Fruit fly (Drosophila melanogaster) whole organism, embryonic: ENCODE measurements around the gene lilli.

Experiments used
- Atf6 ChIP-seq: fragments of 200-800 bp; sonication (Bioruptor generic); IDR thresholded peaks from 2 replicates; pipeline ENCODE4 v1.3.6; 2022; ENCODE audit warnings: missing biosample characterization, missing genetic modification characterization
- CG10431 ChIP-seq: fragments of 200-800 bp; sonication (Bioruptor generic); optimal IDR thresholded peaks from 3 replicates; lab custom pipeline; 2018; ENCODE audit warnings: missing biosample characterization, mild to moderate bottlenecking, missing genetic modification characterization
- CG11456 ChIP-seq: fragments of 200-800 bp; sonication (Bioruptor generic); IDR thresholded peaks from 3 replicates; pipeline ENCODE4 v1.3.6; 2022; ENCODE audit warnings: missing biosample characterization, missing genetic modification characterization
- CG11695 ChIP-seq: fragments of 200-800 bp; sonication (Bioruptor generic); IDR thresholded peaks from 3 replicates; pipeline ENCODE4 v1.3.6; 2022; ENCODE audit warnings: missing biosample characterization, missing genetic modification characterization
- CG12104 ChIP-seq: fragments of 200-800 bp; sonication (Bioruptor generic); optimal IDR thresholded peaks from 3 replicates; lab custom pipeline; 2016; ENCODE audit warnings: missing biosample characterization, missing genetic modification characterization
- CG12769 ChIP-seq: fragments of 200-800 bp; sonication (Bioruptor generic); optimal IDR thresholded peaks from 2 replicates; lab custom pipeline; 2019; ENCODE audit warnings: missing biosample characterization, mild to moderate bottlenecking, missing genetic modification characterization, moderate library complexity
- CG15269 ChIP-seq: fragments of 200-800 bp; sonication (Bioruptor generic); optimal IDR thresholded peaks from 2 replicates; lab custom pipeline; 2018; ENCODE audit warnings: missing biosample characterization, mild to moderate bottlenecking, missing genetic modification characterization, moderate library complexity
- CG15514 ChIP-seq: fragments of 200-800 bp; sonication (Bioruptor generic); optimal IDR thresholded peaks from 3 replicates; lab custom pipeline; 2017; ENCODE audit warnings: missing biosample characterization, missing genetic modification characterization, mild to moderate bottlenecking, moderate library complexity, missing genetic modification reagents
- CG2129 ChIP-seq: fragments of 200-800 bp; sonication (Bioruptor generic); IDR thresholded peaks from 2 replicates; pipeline ENCODE4 v1.3.6; 2022; ENCODE audit warnings: missing biosample characterization, missing genetic modification characterization; ENCODE audit not compliant: partially characterized antibody
- CG2678 ChIP-seq: fragments of 200-800 bp; sonication (Bioruptor generic); optimal IDR thresholded peaks from 3 replicates; lab custom pipeline; 2019; ENCODE audit warnings: missing biosample characterization, mild to moderate bottlenecking, missing genetic modification characterization, moderate library complexity
- CG2889 ChIP-seq: fragments of 200-800 bp; sonication (Bioruptor generic); IDR thresholded peaks from 3 replicates; pipeline ENCODE4 v1.3.6; 2022; ENCODE audit warnings: missing biosample characterization, missing genetic modification characterization
- CG32767 ChIP-seq: fragments of 200-800 bp; sonication (Bioruptor generic); IDR thresholded peaks from 2 replicates; pipeline ENCODE4 v1.3.6; 2022; ENCODE audit warnings: missing biosample characterization, missing genetic modification characterization
- CG33213 ChIP-seq: fragments of 200-800 bp; sonication (Bioruptor generic); optimal IDR thresholded peaks from 3 replicates; lab custom pipeline; 2016; ENCODE audit warnings: missing biosample characterization, missing genetic modification characterization
- CG3407 ChIP-seq: fragments of 200-800 bp; sonication (Bioruptor generic); optimal IDR thresholded peaks from 2 replicates; lab custom pipeline; 2018; ENCODE audit warnings: missing biosample characterization, mild to moderate bottlenecking, missing genetic modification characterization
- CG3847 ChIP-seq: fragments of 200-800 bp; sonication (Bioruptor generic); IDR thresholded peaks from 2 replicates; pipeline ENCODE4 v1.3.6; 2022; ENCODE audit warnings: missing biosample characterization, missing genetic modification characterization
- CG4730 ChIP-seq: fragments of 200-800 bp; sonication (Bioruptor generic); IDR thresholded peaks from 2 replicates; pipeline ENCODE4 v1.3.6; 2022; ENCODE audit warnings: missing biosample characterization, missing genetic modification characterization
- CG4820 ChIP-seq: fragments of 200-800 bp; sonication (Bioruptor generic); optimal IDR thresholded peaks from 3 replicates; lab custom pipeline; 2016; ENCODE audit warnings: missing biosample characterization, missing genetic modification characterization
- CG5180 ChIP-seq: fragments of 200-800 bp; sonication (Bioruptor generic); optimal IDR thresholded peaks from 3 replicates; lab custom pipeline; 2017; ENCODE audit warnings: missing biosample characterization, missing genetic modification characterization, mild to moderate bottlenecking, moderate library complexity, missing genetic modification reagents
- CG6175 ChIP-seq: fragments of 200-800 bp; sonication (Bioruptor generic); IDR thresholded peaks from 3 replicates; pipeline ENCODE4 v1.3.6; 2022; ENCODE audit warnings: missing biosample characterization, missing genetic modification characterization
- CG6683 ChIP-seq: fragments of 200-800 bp; sonication (Bioruptor generic); optimal IDR thresholded peaks from 2 replicates; lab custom pipeline; 2017; ENCODE audit warnings: missing biosample characterization, mild to moderate bottlenecking, missing genetic modification characterization, missing genetic modification reagents
- CG7357 ChIP-seq: fragments of 200-800 bp; sonication (Bioruptor generic); IDR thresholded peaks from 3 replicates; pipeline ENCODE4 v1.3.6; 2022; ENCODE audit warnings: missing biosample characterization, missing genetic modification characterization
- CG7963 ChIP-seq: fragments of 200-800 bp; sonication (Bioruptor generic); IDR thresholded peaks from 3 replicates; pipeline ENCODE4 v1.3.6; 2022; ENCODE audit warnings: missing biosample characterization, missing genetic modification characterization; ENCODE audit not compliant: partially characterized antibody
- CG8290 ChIP-seq, 3 experiments: fragments of 200-800 bp; sonication (Bioruptor generic); optimal IDR thresholded peaks; 2 replicates each; lab custom pipeline; 2016 to 2019; ENCODE audit warnings: missing biosample characterization in 3 of 3, missing genetic modification characterization in 3 of 3, mild to moderate bottlenecking in 2 of 3, moderate library complexity in 1 of 3
- CG9215 ChIP-seq: fragments of 200-800 bp; sonication (Bioruptor generic); IDR thresholded peaks from 2 replicates; pipeline ENCODE4 v1.3.6; 2022; ENCODE audit warnings: missing biosample characterization, missing genetic modification characterization
- Dip2 ChIP-seq: fragments of 200-800 bp; sonication (Bioruptor generic); IDR thresholded peaks from 2 replicates; pipeline ENCODE4 v1.3.6; 2022; ENCODE audit warnings: missing biosample characterization, missing genetic modification characterization
- E2f2 ChIP-seq: fragments of 200-800 bp; sonication (Bioruptor generic); IDR thresholded peaks from 2 replicates; pipeline ENCODE4 v1.3.6; 2022; ENCODE audit warnings: missing biosample characterization, missing genetic modification characterization
- Fer1 ChIP-seq: fragments of 200-800 bp; sonication (Bioruptor generic); optimal IDR thresholded peaks from 2 replicates; lab custom pipeline; 2017; ENCODE audit warnings: missing biosample characterization, mild to moderate bottlenecking, missing genetic modification characterization
- Fer3 ChIP-seq: fragments of 200-800 bp; sonication (Bioruptor generic); optimal IDR thresholded peaks from 2 replicates; lab custom pipeline; 2018; ENCODE audit warnings: missing biosample characterization, mild to moderate bottlenecking, missing genetic modification characterization, moderate library complexity
- Hsf ChIP-seq: fragments of 200-800 bp; sonication (Bioruptor generic); optimal IDR thresholded peaks from 3 replicates; lab custom pipeline; 2016; ENCODE audit warnings: missing biosample characterization, missing genetic modification characterization
- MTF-1 ChIP-seq: fragments of 200-800 bp; sonication (Bioruptor generic); optimal IDR thresholded peaks from 2 replicates; lab custom pipeline; 2018; ENCODE audit warnings: missing biosample characterization, mild to moderate bottlenecking, missing genetic modification characterization, borderline replicate concordance
- NfI ChIP-seq: fragments of 200-800 bp; sonication (Bioruptor generic); optimal IDR thresholded peaks from 3 replicates; lab custom pipeline; 2018; ENCODE audit warnings: missing biosample characterization, mild to moderate bottlenecking, missing genetic modification characterization, moderate library complexity
- Opbp ChIP-seq: fragments of 200-800 bp; sonication (Bioruptor generic); IDR thresholded peaks from 3 replicates; pipeline ENCODE4 v1.3.6; 2022; ENCODE audit warnings: missing biosample characterization, missing genetic modification characterization; ENCODE audit not compliant: partially characterized antibody
- Rfx ChIP-seq: fragments of 200-800 bp; sonication (Bioruptor generic); IDR thresholded peaks from 2 replicates; pipeline ENCODE4 v1.3.6; 2022; ENCODE audit warnings: missing biosample characterization, missing genetic modification characterization
- bab2 ChIP-seq: fragments of 200-800 bp; sonication (Bioruptor generic); optimal IDR thresholded peaks from 2 replicates; lab custom pipeline; 2016; ENCODE audit warnings: missing biosample characterization, missing genetic modification characterization
- btn ChIP-seq: fragments of 200-800 bp; sonication (Bioruptor generic); optimal IDR thresholded peaks from 2 replicates; lab custom pipeline; 2016; ENCODE audit warnings: missing biosample characterization, missing genetic modification characterization
- dpn ChIP-seq, 2 experiments: fragments of 200-800 bp; sonication (Bioruptor generic); optimal IDR thresholded peaks; 3 replicates each; lab custom pipeline; 2016; ENCODE audit warnings: missing biosample characterization in 2 of 2, missing genetic modification characterization in 2 of 2
- ems ChIP-seq: fragments of 200-800 bp; sonication (Bioruptor generic); optimal IDR thresholded peaks from 3 replicates; lab custom pipeline; 2016; ENCODE audit warnings: missing biosample characterization, missing genetic modification characterization
- gcm ChIP-seq: fragments of 200-800 bp; sonication (Bioruptor generic); optimal IDR thresholded peaks from 2 replicates; lab custom pipeline; 2019; ENCODE audit warnings: missing biosample characterization, mild to moderate bottlenecking, missing genetic modification characterization, moderate library complexity
- grau ChIP-seq: fragments of 200-800 bp; optimal IDR thresholded peaks from 3 replicates; lab custom pipeline; 2019; ENCODE audit warnings: missing biosample characterization, mild to moderate bottlenecking, missing genetic modification characterization, moderate library complexity
- lbe ChIP-seq: fragments of 200-800 bp; sonication (Bioruptor generic); optimal IDR thresholded peaks from 2 replicates; lab custom pipeline; 2016; ENCODE audit warnings: missing biosample characterization, mild to moderate bottlenecking, missing genetic modification characterization
- lilli ChIP-seq: fragments of 200-800 bp; sonication (Bioruptor generic); optimal IDR thresholded peaks from 3 replicates; lab custom pipeline; 2016; ENCODE audit warnings: missing biosample characterization, missing genetic modification characterization
- lmd ChIP-seq: fragments of 200-800 bp; sonication (Bioruptor generic); IDR thresholded peaks from 2 replicates; pipeline ENCODE4 v1.3.6; 2022; ENCODE audit warnings: missing biosample characterization, missing genetic modification characterization
- org-1 ChIP-seq: fragments of 200-800 bp; sonication (Bioruptor generic); optimal IDR thresholded peaks from 2 replicates; lab custom pipeline; 2017; ENCODE audit warnings: missing biosample characterization, missing genetic modification characterization
- rib ChIP-seq: fragments of 200-800 bp; sonication (Bioruptor generic); IDR thresholded peaks from 2 replicates; pipeline ENCODE4 v1.3.6; 2022; ENCODE audit warnings: missing biosample characterization, missing genetic modification characterization
- slbo ChIP-seq: fragments of 200-800 bp; sonication (Bioruptor generic); IDR thresholded peaks from 2 replicates; pipeline ENCODE4 v1.3.6; 2022; ENCODE audit warnings: missing biosample characterization, missing genetic modification characterization
- so ChIP-seq: fragments of 200-800 bp; sonication (Bioruptor generic); IDR thresholded peaks from 3 replicates; pipeline ENCODE4 v1.3.6; 2022; ENCODE audit warnings: missing biosample characterization, missing genetic modification characterization
- tna ChIP-seq: fragments of 200-800 bp; sonication (Bioruptor generic); IDR thresholded peaks from 2 replicates; pipeline ENCODE4 v1.3.6; 2022; ENCODE audit warnings: missing biosample characterization, missing genetic modification characterization; ENCODE audit not compliant: partially characterized antibody
- vvl ChIP-seq: fragments of 200-800 bp; sonication (Bioruptor generic); IDR thresholded peaks from 2 replicates; pipeline ENCODE4 v1.3.6; 2022; ENCODE audit warnings: missing biosample characterization, missing genetic modification characterization
- zfh1 ChIP-seq: fragments of 200-800 bp; sonication (Bioruptor generic); IDR thresholded peaks from 3 replicates; pipeline ENCODE4 v1.3.6; 2022; ENCODE audit warnings: missing biosample characterization, missing genetic modification characterization

The lilli gene

DNA sequence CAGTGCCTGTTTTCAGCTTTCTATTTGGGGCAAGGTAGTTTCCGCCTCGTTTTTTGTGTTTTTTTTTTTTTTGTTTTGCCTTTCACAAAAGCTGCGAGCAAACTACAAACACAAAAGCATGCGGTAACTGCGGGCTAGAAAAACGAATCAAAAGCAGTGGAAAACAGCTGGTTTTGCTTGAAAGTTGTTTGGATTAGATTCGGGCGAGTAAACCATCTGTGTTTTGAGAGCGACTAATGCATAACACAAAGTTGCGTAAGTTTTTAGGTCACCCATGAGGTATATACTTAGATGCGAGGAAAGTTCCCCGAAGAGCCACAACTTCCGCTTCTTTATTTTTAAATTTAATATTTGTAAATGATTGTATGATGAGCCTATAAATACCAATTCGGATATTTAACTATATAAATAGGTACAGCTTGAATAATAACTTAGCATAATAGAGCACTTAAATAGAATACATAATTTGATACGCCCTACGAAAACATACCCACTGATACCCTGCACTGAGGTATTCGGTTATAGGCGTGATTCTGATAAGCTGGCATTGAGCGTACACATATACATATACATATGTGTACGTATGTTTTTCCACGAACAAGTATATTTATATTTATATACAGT lies 13.3 kb upstream of the lilli start (continued):
- TF ChIP-seq E2f2 (GFP tag; lab: Robert Waterston, UW), result 0 out of 2 replicates have a peak, but pooled peaks have one; percentile 9
- TF ChIP-seq Rfx (GFP tag; lab: Robert Waterston, UW), result peak; percentile 62
- TF ChIP-seq CG3407, result no peak
- TF ChIP-seq CG8290 (GFP tag; optimal IDR thresholded peaks at IDR 0.05; lab: Kevin White, UChicago), result no peak
- TF ChIP-seq CG8290 (tag; optimal IDR thresholded peaks at IDR 0.05; lab: Kevin White, UChicago), result peak in 1 of 2 experiments; percentile 41
- 0 out of 3 replicates have a peak, but pooled peaks have one; percentile 43 for TF ChIP-seq so (GFP tag; lab: Robert Waterston, UW)
- no peak for TF ChIP-seq CG2129
- TF ChIP-seq CG2889 (GFP tag; lab: Robert Waterston, UW), result no peak
- TF ChIP-seq gcm (GFP tag; lab: Kevin White, UChicago), result peak; percentile 24
- TF ChIP-seq CG12104, result peak; percentile 15
- TF ChIP-seq Fer3 (tag; lab: Kevin White, UChicago), result peak; percentile 52
- TF ChIP-seq vvl (GFP tag; lab: Robert Waterston, UW), result no peak; the same call in 1 of the 2 replicates
- TF ChIP-seq CG7357, result peak; percentile 33; the same call in 1 of the 3 replicates
- TF ChIP-seq Hsf, result peak; percentile 9
- peak; percentile 45; the same call in 1 of the 2 replicates for TF ChIP-seq CG4730 (GFP tag; lab: Robert Waterston, UW)
- TF ChIP-seq Fer1, result peak; percentile 56
- no peak for TF ChIP-seq zfh1
- TF ChIP-seq MTF-1, result no peak
- TF ChIP-seq CG6175, result 0 out of 3 replicates have a peak, but pooled peaks have one; percentile 4
- 0 out of 3 replicates have a peak, but pooled peaks have one; percentile 8 for TF ChIP-seq CG7963 (GFP tag; lab: Robert Waterston, UW)
- peak; percentile 10 for TF ChIP-seq ems (GFP tag; lab: Kevin White, UChicago)
- no peak for TF ChIP-seq bab2
- 0 out of 2 replicates have a peak, but pooled peaks have one; percentile 19 for TF ChIP-seq CG3847
- TF ChIP-seq lmd, result peak; percentile 59
- peak; percentile 56 for TF ChIP-seq lilli (GFP tag; lab: Kevin White, UChicago)
- peak; percentile 52 for TF ChIP-seq grau (tag; lab: Kevin White, UChicago)
- TF ChIP-seq Atf6 (GFP tag; lab: Robert Waterston, UW), result peak; percentile 72
- no peak for TF ChIP-seq CG5180 (GFP tag; lab: Kevin White, UChicago)
- TF ChIP-seq CG15514, result peak; percentile 57
- peak; percentile 73 for TF ChIP-seq CG15269 (tag; lab: Kevin White, UChicago)
- TF ChIP-seq dpn (GFP tag; optimal IDR thresholded peaks at IDR 0.05; lab: Kevin White, UChicago), result peak in 1 of 2 experiments; percentile 13
- TF ChIP-seq CG32767 (GFP tag; lab: Robert Waterston, UW), result no peak
- peak; percentile 21 for TF ChIP-seq CG6683 (GFP tag; lab: Kevin White, UChicago)
- TF ChIP-seq CG11695 (GFP tag; lab: Robert Waterston, UW), result peak; percentile 73
- no peak for TF ChIP-seq Dip2 (GFP tag; lab: Robert Waterston, UW)
- TF ChIP-seq CG4820, result no peak
- TF ChIP-seq NfI (GFP tag; lab: Kevin White, UChicago), result peak; percentile 32
- TF ChIP-seq CG9215, result no peak
- no peak for TF ChIP-seq Opbp (GFP tag; lab: Robert Waterston, UW)
- peak; percentile 69 for TF ChIP-seq CG2678 (tag; lab: Kevin White, UChicago)
- no peak for TF ChIP-seq btn (GFP tag; lab: Kevin White, UChicago)
- TF ChIP-seq slbo (GFP tag; lab: Robert Waterston, UW), result peak; percentile 63
- peak; percentile 55; the same call in 1 of the 3 replicates for TF ChIP-seq CG11456
- TF ChIP-seq lbe (GFP tag; lab: Kevin White, UChicago), result no peak
- TF ChIP-seq CG10431 (GFP tag; lab: Kevin White, UChicago), result no peak
- no peak for TF ChIP-seq CG33213 (GFP tag; lab: Kevin White, UChicago)
- no peak for TF ChIP-seq tna (GFP tag; lab: Robert Waterston, UW)
- TF ChIP-seq org-1 (GFP tag; lab: Kevin White, UChicago), result no peak
- peak; percentile 61 for TF ChIP-seq CG12769 (tag; lab: Kevin White, UChicago)
- TF ChIP-seq rib, result no peak
